Fruit fly (Drosophila melanogaster) whole organism, wandering third instar larva: Measurements from ENCODE around the gene CG7120.

Experiments
- Abd-B ChIP-seq: fragments of >200 bp; optimal IDR thresholded peaks from 2 replicates; lab custom pipeline; 2017; ENCODE audit warnings: missing biosample characterization, missing genetic modification characterization
- CG32264 ChIP-seq: fragments of 200-800 bp; sonication (Bioruptor generic); optimal IDR thresholded peaks from 2 replicates; lab custom pipeline; 2016; ENCODE audit warnings: missing biosample characterization, missing genetic modification characterization
- CG9705 ChIP-seq: fragments of 200-800 bp; sonication (Bioruptor generic); optimal IDR thresholded peaks from 2 replicates; lab custom pipeline; 2018; ENCODE audit warnings: missing biosample characterization, mild to moderate bottlenecking, missing genetic modification characterization
- CrebA ChIP-seq: fragments of 200-800 bp; sonication (Bioruptor generic); optimal IDR thresholded peaks from 2 replicates; lab custom pipeline; 2016; ENCODE audit warnings: missing biosample characterization, mild to moderate bottlenecking, missing genetic modification characterization, borderline replicate concordance
- Dfd ChIP-seq: fragments of >200 bp; optimal IDR thresholded peaks from 2 replicates; lab custom pipeline; 2017; ENCODE audit warnings: missing biosample characterization, missing genetic modification characterization
- Dif ChIP-seq: fragments of 200-275, 200-300 bp; sonication (Bioruptor generic); optimal IDR thresholded peaks from 2 replicates; lab custom pipeline; 2018; ENCODE audit warnings: missing biosample characterization, missing genetic modification characterization; ENCODE audit not compliant: partially characterized antibody
- GATAd ChIP-seq: sonication (Bioruptor generic); optimal IDR thresholded peaks from 2 replicates; lab custom pipeline; 2016; ENCODE audit warnings: missing biosample characterization, missing genetic modification characterization
- HLH106 ChIP-seq: fragments of 200-800 bp; optimal IDR thresholded peaks from 3 replicates; lab custom pipeline; 2019; ENCODE audit warnings: missing biosample characterization, mild to moderate bottlenecking, missing genetic modification characterization, moderate library complexity
- Hnf4 ChIP-seq: fragments of 200-800 bp; sonication (Bioruptor generic); optimal IDR thresholded peaks from 2 replicates; lab custom pipeline; 2016; ENCODE audit warnings: missing biosample characterization, mild to moderate bottlenecking, missing genetic modification characterization
- Hr78 ChIP-seq: fragments of >200 bp; optimal IDR thresholded peaks from 2 replicates; lab custom pipeline; 2017; ENCODE audit warnings: missing biosample characterization, missing genetic modification characterization
- Hr83 ChIP-seq: fragments of 200-300 bp; sonication (Bioruptor generic); optimal IDR thresholded peaks from 2 replicates; lab custom pipeline; 2016; ENCODE audit warnings: missing biosample characterization, mild to moderate bottlenecking, missing genetic modification characterization, moderate library complexity; ENCODE audit not compliant: poor library complexity, severe bottlenecking
- Jra ChIP-seq: sonication (Bioruptor generic); optimal IDR thresholded peaks from 2 replicates; lab custom pipeline; 2016; ENCODE audit warnings: missing biosample characterization, missing genetic modification characterization
- Mio ChIP-seq: sonication (Bioruptor generic); optimal IDR thresholded peaks from 2 replicates; lab custom pipeline; 2016; ENCODE audit warnings: missing biosample characterization, missing genetic modification characterization
- Myc ChIP-seq: fragments of >200 bp; optimal IDR thresholded peaks from 2 replicates; lab custom pipeline; 2017
- N ChIP-seq: fragments of >200 bp; optimal IDR thresholded peaks from 2 replicates; lab custom pipeline; 2018; ENCODE audit warnings: missing biosample characterization, missing external identifiers, missing genetic modification characterization
- OdsH ChIP-seq: fragments of 200-800 bp; sonication (Bioruptor generic); optimal IDR thresholded peaks from 2 replicates; lab custom pipeline; 2016; ENCODE audit warnings: missing biosample characterization, mild to moderate bottlenecking, missing genetic modification characterization
- Rel ChIP-seq, 2 experiments: fragments of 200-800 bp; sonication (Bioruptor generic) in 1 of 2; optimal IDR thresholded peaks; 2 replicates in 1 of 2; 3 replicates in 1 of 2; lab custom pipeline; 2016 to 2019; ENCODE audit warnings: mild to moderate bottlenecking in 2 of 2, missing biosample characterization in 2 of 2, missing genetic modification characterization in 2 of 2, moderate library complexity in 1 of 2
- Sp1 ChIP-seq: fragments of 200-800 bp; sonication (Bioruptor generic); optimal IDR thresholded peaks from 3 replicates; lab custom pipeline; 2019; ENCODE audit warnings: missing biosample characterization, mild to moderate bottlenecking, missing genetic modification characterization, moderate library complexity
- Vsx2 ChIP-seq: fragments of 200-300, 225-300 bp; sonication (Bioruptor generic); optimal IDR thresholded peaks from 2 replicates; lab custom pipeline; 2018; ENCODE audit warnings: missing biosample characterization, missing genetic modification characterization; ENCODE audit not compliant: partially characterized antibody
- br ChIP-seq: fragments of 200-800 bp; sonication (Bioruptor generic); optimal IDR thresholded peaks from 2 replicates; lab custom pipeline; 2016; ENCODE audit warnings: missing biosample characterization, missing genetic modification characterization
- brk ChIP-seq: fragments of 200-800 bp; sonication (Bioruptor generic); optimal IDR thresholded peaks from 2 replicates; lab custom pipeline; 2016; ENCODE audit warnings: missing biosample characterization, mild to moderate bottlenecking, missing genetic modification characterization
- dl ChIP-seq, 2 experiments: fragments of 175-275, 200-275 bp in 1 of 2; fragments of 200-275 bp in 1 of 2; sonication (Bioruptor generic); optimal IDR thresholded peaks; lab custom pipeline; 2018; ENCODE audit warnings: mild to moderate bottlenecking in 2 of 2, missing biosample characterization in 2 of 2, missing genetic modification characterization in 2 of 2, moderate library complexity in 2 of 2; ENCODE audit not compliant: partially characterized antibody in 2 of 2, insufficient read depth in 1 of 2
- dmrt93B ChIP-seq: fragments of 200-800 bp; sonication (Bioruptor generic); optimal IDR thresholded peaks from 2 replicates; lab custom pipeline; 2018; ENCODE audit warnings: missing biosample characterization, mild to moderate bottlenecking, missing genetic modification characterization
- dsf ChIP-seq: sonication (Bioruptor generic); optimal IDR thresholded peaks from 2 replicates; lab custom pipeline; 2016; ENCODE audit warnings: missing biosample characterization, missing genetic modification characterization, borderline replicate concordance
- ey ChIP-seq: fragments of 200-800 bp; sonication (Bioruptor generic); optimal IDR thresholded peaks from 2 replicates; lab custom pipeline; 2016; ENCODE audit warnings: missing biosample characterization, missing genetic modification characterization
- foxo ChIP-seq, 2 experiments: fragments of 200-800 bp; sonication (Bioruptor generic); optimal IDR thresholded peaks; 2 replicates in 1 of 2; 3 replicates in 1 of 2; lab custom pipeline; 2016 to 2017; ENCODE audit warnings: missing biosample characterization in 2 of 2, missing genetic modification characterization in 2 of 2
- fru ChIP-seq: fragments of 200-800 bp; sonication (Bioruptor generic); optimal IDR thresholded peaks from 3 replicates; lab custom pipeline; 2016; ENCODE audit warnings: missing biosample characterization, mild to moderate bottlenecking, missing genetic modification characterization
- h ChIP-seq: fragments of 200-800 bp; sonication (Bioruptor generic); optimal IDR thresholded peaks from 3 replicates; lab custom pipeline; 2016; ENCODE audit warnings: missing biosample characterization, mild to moderate bottlenecking, missing genetic modification characterization
- jim ChIP-seq: fragments of 175-275, 200-325 bp; sonication (Bioruptor generic); optimal IDR thresholded peaks from 2 replicates; lab custom pipeline; 2016; ENCODE audit warnings: missing biosample characterization, mild to moderate bottlenecking, missing genetic modification characterization
- lola ChIP-seq: fragments of >200 bp; optimal IDR thresholded peaks from 2 replicates; lab custom pipeline; 2017; ENCODE audit warnings: missing biosample characterization, missing genetic modification characterization
- pan ChIP-seq: fragments of >200 bp; optimal IDR thresholded peaks from 2 replicates; lab custom pipeline; 2017
- psq ChIP-seq: fragments of 200-800 bp; sonication (Bioruptor generic); optimal IDR thresholded peaks from 3 replicates; lab custom pipeline; 2017; ENCODE audit warnings: missing biosample characterization, mild to moderate bottlenecking, missing genetic modification characterization, moderate library complexity
- rgr ChIP-seq: fragments of 200-800 bp; sonication (Bioruptor generic); optimal IDR thresholded peaks from 3 replicates; lab custom pipeline; 2016; ENCODE audit warnings: missing biosample characterization, mild to moderate bottlenecking, missing genetic modification characterization
- sage ChIP-seq: fragments of 200-800 bp; sonication (Bioruptor generic); optimal IDR thresholded peaks from 2 replicates; lab custom pipeline; 2016; ENCODE audit warnings: missing biosample characterization, mild to moderate bottlenecking, missing genetic modification characterization
- sv ChIP-seq: fragments of 200-800 bp; sonication (Bioruptor generic); optimal IDR thresholded peaks from 3 replicates; lab custom pipeline; 2016; ENCODE audit warnings: missing biosample characterization, missing genetic modification characterization
- tai ChIP-seq: sonication (Bioruptor generic); optimal IDR thresholded peaks from 2 replicates; lab custom pipeline; 2016; ENCODE audit warnings: missing biosample characterization, missing genetic modification characterization
- usp ChIP-seq: fragments of >200 bp; optimal IDR thresholded peaks from 2 replicates; lab custom pipeline; 2017; ENCODE audit warnings: missing biosample characterization, missing genetic modification characterization
- woc ChIP-seq: sonication (Bioruptor generic); optimal IDR thresholded peaks from 2 replicates; lab custom pipeline; 2016; ENCODE audit warnings: missing biosample characterization, mild to moderate bottlenecking, missing genetic modification characterization

Gene CG7120

dm6 chr3L:8440771-8441549 lies 45.2 kb downstream of the CG7120 start:
- TF ChIP-seq CG32264 (GFP tag; lab: Kevin White, UChicago) (peak; percentile 24), Sp1 (GFP tag; lab: Kevin White, UChicago) (peak; percentile 90), HLH106 (no peak), Dfd (GFP tag; lab: Kevin White, UChicago) (no peak), GATAd (GFP tag; lab: Kevin White, UChicago) (peak; percentile 16), lola (GFP tag; lab: Kevin White, UChicago) (no peak), Myc (no peak), jim (GFP tag; lab: Kevin White, UChicago) (peak; percentile 40), dl (GFP tag; optimal IDR thresholded peaks at IDR 0.05; lab: Kevin White, UChicago; ENCODE audit: insufficient read depth in 1 of 2, partially characterized antibody in 2 of 2) (no peak), psq (GFP tag; lab: Kevin White, UChicago) (no peak), CG9705 (GFP tag; lab: Kevin White, UChicago) (peak; percentile 42), dsf (no peak), foxo (GFP tag; optimal IDR thresholded peaks at IDR 0.05; lab: Kevin White, UChicago) (peak in 1 of 2 experiments; percentile 47), N (no peak)

dm6 chr3L:8441745-8442575 lies 46.2 kb downstream of the CG7120 start, which contains the start of gene Unr:
TSS of gene Unr (minus strand) at chr3L:8442381.
- TF ChIP-seq jim (GFP tag; lab: Kevin White, UChicago): peak; percentile 84
- TF ChIP-seq Myc: no peak
- peak; percentile 84 for TF ChIP-seq sv (GFP tag; lab: Kevin White, UChicago)
- no peak for TF ChIP-seq Abd-B (GFP tag; lab: Kevin White, UChicago)
- peak; percentile 38 for TF ChIP-seq Dfd (GFP tag; lab: Kevin White, UChicago)
- TF ChIP-seq dsf: peak; percentile 44
- TF ChIP-seq br (GFP tag; lab: Kevin White, UChicago): peak; percentile 87
- peak; percentile 90 for TF ChIP-seq rgr (GFP tag; lab: Kevin White, UChicago)
- peak; percentile 76 for TF ChIP-seq OdsH (GFP tag; lab: Kevin White, UChicago)
- TF ChIP-seq fru (GFP tag; lab: Kevin White, UChicago): peak; percentile 83
- peak; percentile 83 for TF ChIP-seq brk
- TF ChIP-seq GATAd (GFP tag; lab: Kevin White, UChicago): peak; percentile 45
- TF ChIP-seq N: peak; percentile 62
- TF ChIP-seq CG32264 (GFP tag; lab: Kevin White, UChicago): peak; percentile 63
- peak; percentile 44 for TF ChIP-seq dmrt93B (GFP tag; lab: Kevin White, UChicago)
- TF ChIP-seq lola (GFP tag; lab: Kevin White, UChicago): no peak
- no peak for TF ChIP-seq CrebA
- peak; percentile 58 for TF ChIP-seq CG9705 (GFP tag; lab: Kevin White, UChicago)
- TF ChIP-seq Sp1 (GFP tag; lab: Kevin White, UChicago): peak; percentile 82
- TF ChIP-seq h (GFP tag; lab: Kevin White, UChicago): peak; percentile 87
- TF ChIP-seq HLH106: peak; percentile 75
- TF ChIP-seq tai (GFP tag; lab: Kevin White, UChicago): peak; percentile 85
- no peak for TF ChIP-seq dl (GFP tag; optimal IDR thresholded peaks at IDR 0.05; lab: Kevin White, UChicago; ENCODE audit: insufficient read depth in 1 of 2, partially characterized antibody in 2 of 2)
- TF ChIP-seq sage: peak; percentile 45
- peak; percentile 97 for TF ChIP-seq Hr83 (GFP tag; lab: Kevin White, UChicago)
- peak; percentile 81 for TF ChIP-seq ey (GFP tag; lab: Kevin White, UChicago)
- peak; percentile 60 for TF ChIP-seq Mio (GFP tag; lab: Kevin White, UChicago)
- TF ChIP-seq pan: no peak
- peak; percentile 91 for TF ChIP-seq Hnf4 (GFP tag; lab: Kevin White, UChicago)
- peak in 1 of 2 experiments; percentile 89 for TF ChIP-seq foxo (GFP tag; optimal IDR thresholded peaks at IDR 0.05; lab: Kevin White, UChicago)
- no peak for TF ChIP-seq Vsx2 (GFP tag; lab: Kevin White, UChicago)
- TF ChIP-seq woc (GFP tag; lab: Kevin White, UChicago): peak; percentile 54
- no peak for TF ChIP-seq Hr78
- no peak for TF ChIP-seq Rel (GFP tag; optimal IDR thresholded peaks at IDR 0.05; lab: Kevin White, UChicago)
- TF ChIP-seq Rel (tag; optimal IDR thresholded peaks at IDR 0.05; lab: Kevin White, UChicago): peak; percentile 64
- peak; percentile 72 for TF ChIP-seq Jra (GFP tag; lab: Kevin White, UChicago)
- TF ChIP-seq usp (GFP tag; lab: Kevin White, UChicago): no peak
- TF ChIP-seq Dif (GFP tag; lab: Kevin White, UChicago): no peak
- peak; percentile 68 for TF ChIP-seq psq (GFP tag; lab: Kevin White, UChicago)
- TF ChIP-seq, all 38 proteins: peak for 28
